Worm (Caenorhabditis elegans): ENCODE data around the gene ugt-11.

DNA sequence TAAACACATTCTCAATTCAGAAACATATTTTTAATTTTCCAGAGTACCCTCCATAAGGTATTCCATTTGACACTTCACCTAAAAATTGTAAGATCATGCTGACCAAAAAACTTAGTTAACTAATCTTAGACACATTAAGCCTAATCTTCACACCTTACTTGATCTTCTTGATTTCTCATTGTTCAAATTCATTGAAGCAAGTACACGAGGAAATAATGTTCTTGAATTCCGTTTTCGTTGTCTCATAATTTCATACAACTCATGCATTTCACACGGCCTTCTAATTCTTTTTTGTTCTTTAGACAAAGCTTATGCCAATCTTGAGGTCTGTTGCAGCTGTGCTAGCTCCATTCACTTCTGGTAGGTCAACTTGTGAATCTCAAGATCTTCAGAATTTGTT lies 22.9 kb downstream of the ugt-11 start, which contains the start of gene srd-33:
- no peak for TF ChIP-seq hmg-4 (GFP tag; optimal IDR thresholded peaks at IDR 0.05)
- no peak for TF ChIP-seq flt-1 (GFP tag; IDR thresholded peaks at IDR 0.05)
- TF ChIP-seq ceh-13 (GFP tag; optimal IDR thresholded peaks at IDR 0.05) = no peak
- no peak for TF ChIP-seq ceh-36 (tag; optimal IDR thresholded peaks at IDR 0.05)
- no peak for TF ChIP-seq ama-1 (optimal IDR thresholded peaks at IDR 0.05)
- no peak for TF ChIP-seq hmbx-1 (tag; optimal IDR thresholded peaks at IDR 0.05)
- no peak for TF ChIP-seq tbx-37 (GFP tag; conservative IDR thresholded peaks at IDR 0.05)
- TF ChIP-seq scrt-1 (GFP tag; IDR thresholded peaks at IDR 0.05) = no peak
- TF ChIP-seq pes-1 (GFP tag; IDR thresholded peaks at IDR 0.05) = no peak
- TF ChIP-seq tra-4 (tag; optimal IDR thresholded peaks at IDR 0.05) = no peak
- TF ChIP-seq aly-1 (tag; optimal IDR thresholded peaks at IDR 0.05) = no peak
- no peak for TF ChIP-seq F13C5.2 (tag; optimal IDR thresholded peaks at IDR 0.05)
